Worm (Caenorhabditis elegans): ENCODE measurements around the gene Y39A1A.21.

DNA sequence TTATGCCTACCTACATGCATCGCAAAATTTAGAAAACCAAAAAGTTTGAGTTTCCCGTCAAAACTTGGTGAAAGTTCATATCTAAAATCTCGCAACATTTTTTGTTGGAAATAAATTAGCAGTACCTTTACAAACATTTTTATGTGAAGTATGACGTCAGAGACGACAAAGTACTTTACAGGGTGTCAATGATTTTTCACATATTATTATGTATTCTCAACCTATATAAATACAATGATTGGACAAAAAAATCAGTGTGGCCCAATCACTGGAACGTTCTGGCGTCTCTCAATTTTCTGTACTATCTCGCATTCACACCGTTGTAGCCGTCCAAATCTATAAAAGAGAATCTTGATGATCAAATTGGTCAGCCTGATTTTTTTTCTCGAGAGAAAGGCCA is 12.5 kb downstream of the Y39A1A.21 start, which contains the start of the genes Y39A1A.18 and fmo-3:
- TF ChIP-seq ztf-29 (GFP tag; IDR thresholded peaks at IDR 0.05) (no peak), med-1 (GFP tag; optimal IDR thresholded peaks at IDR 0.05; ENCODE audit: insufficient read depth) (no peak), tab-1 (GFP tag; IDR thresholded peaks at IDR 0.05) (no peak), cog-1 (tag; optimal IDR thresholded peaks at IDR 0.05) (no peak)
